Worm (Caenorhabditis elegans) whole organism, young adult: Measurements from ENCODE around the gene vap-2.

ENCODE experiments used
- C06A6.2 ChIP-seq: fragments of 200-800 bp; sonication (Bioruptor generic); conservative IDR thresholded peaks from 2 replicates; pipeline ENCODE4 v1.3.6; 2022; ENCODE audit warnings: missing genetic modification characterization, missing compliant biosample characterization
- C17E4.6 ChIP-seq: fragments of 200-800 bp; sonication (Bioruptor generic); IDR thresholded peaks from 2 replicates; pipeline ENCODE4 v1.3.6; 2022; ENCODE audit warnings: missing genetic modification reagents, missing genetic modification characterization, missing compliant biosample characterization
- F33H1.4 ChIP-seq: fragments of 200-800 bp; sonication (Bioruptor generic); IDR thresholded peaks from 2 replicates; pipeline ENCODE4 v1.3.6; 2022; ENCODE audit warnings: missing genetic modification reagents, missing genetic modification characterization, missing compliant biosample characterization
- F37B4.10 ChIP-seq: fragments of 200-800 bp; sonication (Bioruptor generic); IDR thresholded peaks from 2 replicates; pipeline ENCODE4 v1.3.6; 2022; ENCODE audit warnings: missing genetic modification characterization, missing compliant biosample characterization
- F55B11.4 ChIP-seq: sonication (generic microtip); optimal IDR thresholded peaks from 2 replicates; lab custom pipeline; 2016; ENCODE audit warnings: missing compliant biosample characterization, missing genetic modification characterization, borderline replicate concordance; ENCODE audit not compliant: insufficient read depth
- F57A8.1 ChIP-seq: fragments of 200-800 bp; sonication (Bioruptor generic); optimal IDR thresholded peaks from 2 replicates; lab custom pipeline; 2018; ENCODE audit warnings: mild to moderate bottlenecking, missing genetic modification characterization, moderate library complexity, missing compliant biosample characterization
- K11D2.4 ChIP-seq: fragments of 200-800 bp; sonication (Bioruptor generic); IDR thresholded peaks from 2 replicates; pipeline ENCODE4 v1.3.6; 2022; ENCODE audit warnings: missing genetic modification reagents, missing genetic modification characterization, missing compliant biosample characterization
- T07F8.4 ChIP-seq: sonication (generic microtip); optimal IDR thresholded peaks from 2 replicates; lab custom pipeline; 2016; ENCODE audit warnings: mild to moderate bottlenecking, missing genetic modification characterization, moderate library complexity, missing compliant biosample characterization
- T26A5.8 ChIP-seq: sonication (generic microtip); optimal IDR thresholded peaks from 2 replicates; lab custom pipeline; 2016; ENCODE audit warnings: missing genetic modification characterization, missing compliant biosample characterization
- Y56A3A.18 ChIP-seq: fragments of 200-800 bp; sonication (Bioruptor generic); IDR thresholded peaks from 2 replicates; pipeline ENCODE4 v1.3.6; 2022; ENCODE audit warnings: missing genetic modification reagents, missing genetic modification characterization, missing compliant biosample characterization
- Y67H2A.10 ChIP-seq: fragments of 200-800 bp; sonication (Bioruptor generic); conservative IDR thresholded peaks from 2 replicates; pipeline ENCODE4 v1.3.6; 2022; ENCODE audit warnings: missing genetic modification reagents, missing genetic modification characterization, missing compliant biosample characterization
- atf-7 ChIP-seq: sonication (generic microtip); optimal IDR thresholded peaks from 2 replicates; lab custom pipeline; 2017; ENCODE audit warnings: mild to moderate bottlenecking, missing genetic modification characterization, missing compliant biosample characterization
- athp-1 ChIP-seq: sonication (generic microtip); optimal IDR thresholded peaks from 2 replicates; lab custom pipeline; 2017; ENCODE audit warnings: mild to moderate bottlenecking, missing genetic modification characterization, missing compliant biosample characterization
- attf-6 ChIP-seq: fragments of 200-800 bp; sonication (Bioruptor generic); IDR thresholded peaks from 2 replicates; pipeline ENCODE4 v1.3.6; 2022; ENCODE audit warnings: missing genetic modification reagents, missing genetic modification characterization, missing compliant biosample characterization
- cebp-1 ChIP-seq, 2 experiments: fragments of 200-800 bp in 1 of 2; sonication (Bioruptor generic) in 1 of 2; sonication (generic microtip) in 1 of 2; IDR thresholded peaks in 1 of 2; optimal IDR thresholded peaks in 1 of 2; 2 replicates each; pipeline versions ENCODE4 v1.3.6 to Lab custom; 2017 to 2022; ENCODE audit warnings: missing compliant biosample characterization in 2 of 2, missing genetic modification characterization in 2 of 2, mild to moderate bottlenecking in 1 of 2, missing genetic modification reagents in 1 of 2, moderate library complexity in 1 of 2
- cebp-2 ChIP-seq: fragments of 200-800 bp; sonication (Bioruptor generic); IDR thresholded peaks from 2 replicates; pipeline ENCODE4 v1.3.6; 2022; ENCODE audit warnings: missing genetic modification characterization, missing compliant biosample characterization
- ceh-27 ChIP-seq: fragments of 200-800 bp; sonication (Bioruptor generic); optimal IDR thresholded peaks from 2 replicates; lab custom pipeline; 2018; ENCODE audit warnings: mild to moderate bottlenecking, missing genetic modification characterization, moderate library complexity, missing compliant biosample characterization
- ceh-40 ChIP-seq: fragments of 200-800 bp; sonication (Bioruptor generic); IDR thresholded peaks from 2 replicates; pipeline ENCODE4 v1.3.6; 2022; ENCODE audit warnings: missing genetic modification characterization, missing compliant biosample characterization
- dpl-1 ChIP-seq: fragments of 150-350 bp; optimal IDR thresholded peaks from 2 replicates; lab custom pipeline; 2014; ENCODE audit warnings: missing biosample characterization, missing genetic modification reagents, missing genetic modification characterization
- ets-4 ChIP-seq: fragments of 200-800 bp; sonication (Bioruptor generic); optimal IDR thresholded peaks from 2 replicates; lab custom pipeline; 2018; ENCODE audit warnings: mild to moderate bottlenecking, missing genetic modification characterization, missing compliant biosample characterization
- gei-17 ChIP-seq: fragments of 200-800 bp; sonication (Bioruptor generic); optimal IDR thresholded peaks from 2 replicates; lab custom pipeline; 2018; ENCODE audit warnings: mild to moderate bottlenecking, missing genetic modification characterization, missing compliant biosample characterization
- hmg-20 ChIP-seq: fragments of 200-800 bp; sonication (Bioruptor generic); IDR thresholded peaks from 2 replicates; pipeline ENCODE4 v1.3.6; 2022; ENCODE audit warnings: missing genetic modification reagents, missing genetic modification characterization, missing compliant biosample characterization
- lag-1 ChIP-seq: fragments of 200-800 bp; sonication (Bioruptor generic); IDR thresholded peaks from 2 replicates; pipeline ENCODE4 v1.3.6; 2022; ENCODE audit warnings: missing genetic modification reagents, missing genetic modification characterization, missing compliant biosample characterization
- lin-26 ChIP-seq: fragments of 200-800 bp; sonication (Bioruptor generic); IDR thresholded peaks from 2 replicates; pipeline ENCODE4 v1.3.6; 2022; ENCODE audit warnings: missing genetic modification reagents, missing genetic modification characterization, missing compliant biosample characterization
- lin-35 ChIP-seq, 3 experiments: fragments of 150-350 bp in 2 of 3; sonication (generic microtip) in 1 of 3; optimal IDR thresholded peaks; 2 replicates each; lab custom pipeline; 2014 to 2018; ENCODE audit warnings: missing biosample characterization in 3 of 3, missing genetic modification characterization in 3 of 3, missing genetic modification reagents in 3 of 3
- lsl-1 ChIP-seq: fragments of 200-800 bp; sonication (Bioruptor generic); optimal IDR thresholded peaks from 2 replicates; lab custom pipeline; 2018; ENCODE audit warnings: mild to moderate bottlenecking, missing genetic modification characterization, moderate library complexity, missing compliant biosample characterization
- madf-10 ChIP-seq: sonication (generic microtip); optimal IDR thresholded peaks from 2 replicates; lab custom pipeline; 2016; ENCODE audit warnings: mild to moderate bottlenecking, missing genetic modification characterization, missing compliant biosample characterization
- madf-8 ChIP-seq: fragments of 200-800 bp; sonication (Bioruptor generic); conservative IDR thresholded peaks from 2 replicates; pipeline ENCODE4 v1.3.6; 2022; ENCODE audit warnings: missing genetic modification reagents, missing genetic modification characterization, missing compliant biosample characterization
- mel-28 ChIP-seq: sonication (generic microtip); optimal IDR thresholded peaks from 2 replicates; lab custom pipeline; 2016; ENCODE audit warnings: borderline replicate concordance, mild to moderate bottlenecking, missing genetic modification characterization, missing compliant biosample characterization
- mxl-1 ChIP-seq: sonication (generic microtip); optimal IDR thresholded peaks from 2 replicates; lab custom pipeline; 2016; ENCODE audit warnings: missing genetic modification characterization, missing compliant biosample characterization
- nfya-2 ChIP-seq: fragments of 200-800 bp; sonication (Bioruptor generic); IDR thresholded peaks from 2 replicates; pipeline ENCODE4 v1.3.6; 2022; ENCODE audit warnings: missing genetic modification reagents, missing genetic modification characterization, missing compliant biosample characterization
- nhr-179 ChIP-seq: sonication (generic microtip); optimal IDR thresholded peaks from 2 replicates; lab custom pipeline; 2016; ENCODE audit warnings: mild to moderate bottlenecking, missing genetic modification characterization, missing compliant biosample characterization
- nhr-80 ChIP-seq: sonication (generic microtip); optimal IDR thresholded peaks from 2 replicates; lab custom pipeline; 2016; ENCODE audit warnings: missing genetic modification characterization, missing compliant biosample characterization
- nhr-90 ChIP-seq: sonication (generic microtip); optimal IDR thresholded peaks from 2 replicates; lab custom pipeline; 2016; ENCODE audit warnings: missing genotype, mild to moderate bottlenecking, missing genetic modification characterization, missing compliant biosample characterization
- rec-8 ChIP-seq, 2 experiments: sonication (generic microtip); optimal IDR thresholded peaks; 2 replicates each; lab custom pipeline; 2016; ENCODE audit warnings: mild to moderate bottlenecking in 2 of 2, missing genetic modification characterization in 2 of 2, missing genetic modification reagents in 2 of 2, missing genotype in 2 of 2, missing biosample characterization in 1 of 2, missing compliant biosample characterization in 1 of 2, moderate library complexity in 1 of 2
- rpc-1 ChIP-seq, 2 experiments: fragments of 150-350 bp in 1 of 2; sonication (generic microtip) in 1 of 2; optimal IDR thresholded peaks; 2 replicates each; lab custom pipeline; 2014 to 2018; ENCODE audit warnings: missing biosample characterization in 1 of 2, missing genetic modification characterization in 1 of 2, missing genetic modification reagents in 1 of 2, missing genotype in 1 of 2
- sdz-38 ChIP-seq: sonication (generic microtip); optimal IDR thresholded peaks from 2 replicates; lab custom pipeline; 2016; ENCODE audit warnings: missing genotype, missing genetic modification characterization, missing compliant biosample characterization
- snpc-1.1 ChIP-seq: sonication (generic microtip); optimal IDR thresholded peaks from 2 replicates; lab custom pipeline; 2017; ENCODE audit warnings: missing genetic modification characterization, mild to moderate bottlenecking, missing compliant biosample characterization, antibody characterized with exemption, moderate library complexity, missing genotype, missing genetic modification reagents; ENCODE audit not compliant: insufficient read depth
- snpc-3.4 ChIP-seq: sonication (generic microtip); optimal IDR thresholded peaks from 2 replicates; lab custom pipeline; 2017; ENCODE audit warnings: missing genetic modification characterization, mild to moderate bottlenecking, missing compliant biosample characterization, antibody characterized with exemption, moderate library complexity, missing genotype, missing genetic modification reagents
- sptf-2 ChIP-seq: fragments of 200-800 bp; sonication (Bioruptor generic); optimal IDR thresholded peaks from 2 replicates; lab custom pipeline; 2018; ENCODE audit warnings: mild to moderate bottlenecking, missing genetic modification characterization, missing compliant biosample characterization
- tbp1 ChIP-seq: fragments of 200-800 bp; sonication (Bioruptor generic); optimal IDR thresholded peaks from 2 replicates; lab custom pipeline; 2018; ENCODE audit warnings: mild to moderate bottlenecking, missing genetic modification characterization, missing compliant biosample characterization
- xnd-1 ChIP-seq: sonication (generic microtip); optimal IDR thresholded peaks from 2 replicates; lab custom pipeline; 2016; ENCODE audit warnings: missing genotype, missing genetic modification reagents, missing genetic modification characterization, missing compliant biosample characterization
- zim-3 ChIP-seq: sonication (generic microtip); optimal IDR thresholded peaks from 2 replicates; lab custom pipeline; 2017; ENCODE audit warnings: mild to moderate bottlenecking, missing genetic modification characterization, moderate library complexity, missing compliant biosample characterization
- ztf-22 ChIP-seq: fragments of 200-800 bp; sonication (Bioruptor generic); optimal IDR thresholded peaks from 2 replicates; lab custom pipeline; 2018; ENCODE audit warnings: mild to moderate bottlenecking, missing genetic modification characterization, moderate library complexity, missing compliant biosample characterization
- ztf-28 ChIP-seq: fragments of 200-800 bp; sonication (Bioruptor generic); IDR thresholded peaks from 2 replicates; pipeline ENCODE4 v1.3.6; 2022; ENCODE audit warnings: missing genetic modification reagents, missing genetic modification characterization, missing compliant biosample characterization
- ztf-3 ChIP-seq: fragments of 200-800 bp; sonication (Bioruptor generic); optimal IDR thresholded peaks from 2 replicates; lab custom pipeline; 2018; ENCODE audit warnings: mild to moderate bottlenecking, missing genetic modification characterization, missing compliant biosample characterization

The vap-2 gene

ce11 chrX:10772165-10772584 is 20.2 kb downstream of the vap-2 start (continued):
- TF ChIP-seq T07F8.4 (tag; lab: Kevin White, UChicago) (no peak), snpc-3.4 (tag; lab: Kevin White, UChicago) (no peak), T26A5.8 (no peak), F37B4.10 (GFP tag; lab: Robert Waterston, UW) (no peak), sdz-38 (tag; lab: Kevin White, UChicago) (no peak), madf-8 (no peak), madf-10 (peak; percentile 21), athp-1 (tag; lab: Kevin White, UChicago) (no peak), Y56A3A.18 (GFP tag; lab: Robert Waterston, UW) (no peak), C17E4.6 (GFP tag; lab: Robert Waterston, UW) (no peak), rpc-1 (optimal IDR thresholded peaks at IDR 0.05; lab: Kevin White, UChicago) (no peak), rpc-1 (tag; optimal IDR thresholded peaks at IDR 0.05; lab: Kevin White, UChicago) (no peak), nhr-80 (tag; lab: Kevin White, UChicago) (peak; percentile 88), F57A8.1 (GFP tag; lab: Kevin White, UChicago) (no peak)

ce11 chrX:10770988-10771496 is 21.3 kb downstream of the vap-2 start:
- TF ChIP-seq zim-3 (tag; lab: Kevin White, UChicago) (no peak), C06A6.2 (peak; percentile 75), K11D2.4 (peak; percentile 72), T26A5.8 (no peak), dpl-1 (no peak), ceh-27 (GFP tag; lab: Kevin White, UChicago) (no peak), rec-8 (tag; optimal IDR thresholded peaks at IDR 0.05; lab: Kevin White, UChicago) (no peak), atf-7 (tag; lab: Kevin White, UChicago) (peak; percentile 56), cebp-2 (GFP tag; lab: Robert Waterston, UW) (no peak), lin-35 (GFP tag; optimal IDR thresholded peaks at IDR 0.05; lab: Kevin White, UChicago) (peak in 1 of 3 experiments; percentile 78), sptf-2 (GFP tag; lab: Kevin White, UChicago) (no peak), mxl-1 (tag; lab: Kevin White, UChicago) (no peak), ceh-40 (GFP tag; lab: Robert Waterston, UW) (no peak), F37B4.10 (GFP tag; lab: Robert Waterston, UW) (no peak), cebp-1 (GFP tag; IDR thresholded peaks at IDR 0.05; lab: Robert Waterston, UW) (no peak), cebp-1 (tag; optimal IDR thresholded peaks at IDR 0.05; lab: Kevin White, UChicago) (peak; percentile 86), F55B11.4 (tag; lab: Kevin White, UChicago) (no peak), nhr-179 (tag; lab: Kevin White, UChicago) (no peak), ztf-28 (GFP tag; lab: Robert Waterston, UW) (no peak), lsl-1 (GFP tag; lab: Kevin White, UChicago) (no peak), Y67H2A.10 (GFP tag; lab: Robert Waterston, UW) (no peak), xnd-1 (tag; lab: Kevin White, UChicago) (no peak), ztf-22 (GFP tag; lab: Kevin White, UChicago) (peak; percentile 42), lag-1 (GFP tag; lab: Robert Waterston, UW) (no peak), gei-17 (GFP tag; lab: Kevin White, UChicago) (peak; percentile 31), attf-6 (GFP tag; lab: Robert Waterston, UW) (no peak), snpc-1.1 (tag; lab: Kevin White, UChicago) (no peak), tbp1 (GFP tag; lab: Kevin White, UChicago) (peak; percentile 49), nhr-90 (tag; lab: Kevin White, UChicago) (peak; percentile 15), F33H1.4 (no peak), ztf-3 (GFP tag; lab: Kevin White, UChicago) (no peak), mel-28 (tag; lab: Kevin White, UChicago) (no peak), hmg-20 (no peak), nfya-2 (GFP tag; lab: Robert Waterston, UW) (no peak), lin-26 (GFP tag; lab: Robert Waterston, UW) (peak; percentile 61; the same call in 1 of the 2 replicates), ets-4 (GFP tag; lab: Kevin White, UChicago) (no peak)
